Fruit fly (Drosophila melanogaster) whole organism: ENCODE results near the gene CG14442.

ENCODE experiments used
- CG8478 ChIP-seq: fragments of >200 bp; optimal IDR thresholded peaks from 2 replicates; lab custom pipeline; 2018; ENCODE audit warnings: inconsistent platforms
- EcR ChIP-seq, 2 experiments: fragments of >200 bp; optimal IDR thresholded peaks; 2 replicates each; lab custom pipeline; 2017; ENCODE audit warnings: missing biosample characterization in 2 of 2, missing genetic modification characterization in 2 of 2, missing genetic modification reagents in 2 of 2
- pan ChIP-seq: fragments of >200 bp; optimal IDR thresholded peaks from 2 replicates; lab custom pipeline; 2017
- usp ChIP-seq: fragments of >200 bp; optimal IDR thresholded peaks from 2 replicates; lab custom pipeline; 2017; ENCODE audit warnings: missing biosample characterization, missing genetic modification characterization, mixed read lengths

DNA sequence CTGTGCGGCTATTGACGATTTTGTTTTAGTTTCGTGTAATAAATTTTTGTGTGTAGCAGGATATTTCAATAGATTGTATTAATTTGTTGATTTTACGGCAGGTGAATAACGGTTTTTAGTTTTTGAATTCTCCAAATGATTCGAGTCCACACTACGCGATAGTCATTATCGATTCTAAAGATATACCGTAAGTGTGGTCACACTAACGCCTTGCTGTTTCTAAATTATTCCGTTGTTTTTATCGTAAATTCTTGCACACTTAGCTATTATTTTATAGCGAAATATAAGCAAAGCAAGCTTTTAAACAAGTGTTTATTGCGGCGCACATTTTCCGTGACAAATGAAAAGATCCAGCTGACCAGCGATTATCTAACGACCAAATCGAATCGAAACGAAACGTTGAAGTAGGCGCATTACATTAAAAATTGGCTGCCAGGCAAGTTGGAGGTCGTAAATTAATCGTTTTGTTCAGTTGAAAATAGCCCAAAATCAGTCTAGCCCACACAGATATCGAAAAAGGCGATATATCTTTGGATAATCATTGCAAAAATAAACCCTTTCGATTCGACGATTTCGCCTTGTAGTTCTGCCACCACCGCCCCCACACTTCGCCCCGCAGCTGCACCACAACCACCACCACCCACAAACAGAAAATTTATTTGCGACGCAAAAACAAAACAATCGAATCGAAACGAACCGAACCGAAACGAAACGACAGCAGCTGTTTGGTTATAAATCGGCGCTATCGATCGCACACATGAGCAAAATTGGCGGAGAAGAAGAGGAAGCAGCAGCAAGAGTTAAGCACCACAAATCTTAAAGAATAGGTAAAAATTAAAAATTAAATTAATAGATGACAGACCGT lies 10.9 kb downstream of the CG14442 start, which contains the start of gene Pink1:
- TF ChIP-seq pan = no peak
- TF ChIP-seq CG8478 (lab: Kevin White, UChicago) = no peak
- TF ChIP-seq usp = no peak
- TF ChIP-seq EcR (GFP tag; optimal IDR thresholded peaks at IDR 0.05; lab: Kevin White, UChicago) = no peak
